Worm (Caenorhabditis elegans) whole organism, L1 larva: ENCODE data around the gene nhr-128.

Experiments
- C04F5.9 ChIP-seq: sonication (generic microtip); optimal IDR thresholded peaks from 2 replicates; lab custom pipeline; 2016; ENCODE audit warnings: missing genetic modification characterization, missing compliant biosample characterization
- C34B4.2 ChIP-seq: sonication (generic microtip); optimal IDR thresholded peaks from 2 replicates; lab custom pipeline; 2017; ENCODE audit warnings: mild to moderate bottlenecking, missing genetic modification characterization, missing compliant biosample characterization
- F16B12.6 ChIP-seq: fragments of 150-350 bp; optimal IDR thresholded peaks from 2 replicates; lab custom pipeline; 2014; ENCODE audit warnings: missing biosample characterization, missing genetic modification characterization
- Y116A8C.19 ChIP-seq: sonication (generic microtip); optimal IDR thresholded peaks from 2 replicates; lab custom pipeline; 2016; ENCODE audit warnings: missing compliant biosample characterization, missing genetic modification characterization, borderline replicate concordance
- alr-1 ChIP-seq: fragments of 200-800 bp; sonication (Bioruptor generic); optimal IDR thresholded peaks from 2 replicates; lab custom pipeline; 2018; ENCODE audit warnings: borderline replicate concordance, mild to moderate bottlenecking, missing genetic modification characterization, missing compliant biosample characterization
- aly-2 ChIP-seq: fragments of 150-350 bp; optimal IDR thresholded peaks from 2 replicates; lab custom pipeline; 2014; ENCODE audit warnings: missing biosample characterization, missing genetic modification characterization
- ama-1 ChIP-seq: fragments of 150-350 bp; optimal IDR thresholded peaks from 2 replicates; lab custom pipeline; 2014
- blmp-1 ChIP-seq: fragments of 150-350 bp; optimal IDR thresholded peaks from 2 replicates; lab custom pipeline; 2014; ENCODE audit warnings: missing biosample characterization, missing genetic modification characterization
- ceh-63 ChIP-seq: fragments of 200-800 bp; sonication (Bioruptor generic); optimal IDR thresholded peaks from 2 replicates; lab custom pipeline; 2018; ENCODE audit warnings: mild to moderate bottlenecking, missing genetic modification characterization, missing compliant biosample characterization
- ceh-82 ChIP-seq, 3 experiments: fragments of 150-350 bp in 1 of 3; sonication (generic microtip) in 2 of 3; optimal IDR thresholded peaks; 2 replicates each; lab custom pipeline; 2014 to 2017; ENCODE audit warnings: missing biosample characterization in 3 of 3, missing genetic modification characterization in 3 of 3
- ceh-90 ChIP-seq: sonication (generic microtip); optimal IDR thresholded peaks from 2 replicates; lab custom pipeline; 2016; ENCODE audit warnings: missing genetic modification characterization, missing compliant biosample characterization
- ces-1 ChIP-seq: fragments of 150-350 bp; optimal IDR thresholded peaks from 2 replicates; lab custom pipeline; 2014; ENCODE audit warnings: missing biosample characterization, missing genetic modification reagents, missing genetic modification characterization
- dpl-1 ChIP-seq, 3 experiments: fragments of 150-350 bp in 2 of 3; sonication (generic microtip) in 1 of 3; optimal IDR thresholded peaks; 2 replicates each; lab custom pipeline; 2014 to 2017; ENCODE audit warnings: missing biosample characterization in 3 of 3, missing genetic modification characterization in 3 of 3, missing genetic modification reagents in 3 of 3
- efl-3 ChIP-seq: fragments of 200-800 bp; sonication (Bioruptor generic); optimal IDR thresholded peaks from 2 replicates; lab custom pipeline; 2018; ENCODE audit warnings: mild to moderate bottlenecking, missing genetic modification characterization, missing compliant biosample characterization
- elt-2 ChIP-seq: sonication (generic microtip); optimal IDR thresholded peaks from 2 replicates; lab custom pipeline; 2016; ENCODE audit warnings: missing genetic modification characterization, mild to moderate bottlenecking, inconsistent platforms, missing compliant biosample characterization, missing genetic modification reagents
- fkh-10 ChIP-seq: sonication (generic microtip); optimal IDR thresholded peaks from 2 replicates; lab custom pipeline; 2017; ENCODE audit warnings: missing biosample characterization, missing genetic modification reagents, missing genetic modification characterization
- fkh-8 ChIP-seq: sonication (generic microtip); optimal IDR thresholded peaks from 2 replicates; lab custom pipeline; 2016; ENCODE audit warnings: mild to moderate bottlenecking, missing genetic modification characterization, missing compliant biosample characterization
- grh-1 ChIP-seq: fragments of 200-800 bp; sonication (Bioruptor generic); IDR thresholded peaks from 2 replicates; pipeline ENCODE4 v1.3.6; 2022; ENCODE audit warnings: missing genetic modification reagents, missing genetic modification characterization, missing compliant biosample characterization
- hlh-17 ChIP-seq: fragments of 200-800 bp; sonication (Bioruptor generic); optimal IDR thresholded peaks from 2 replicates; lab custom pipeline; 2018; ENCODE audit warnings: missing genetic modification characterization, mild to moderate bottlenecking, missing compliant biosample characterization, moderate library complexity, borderline replicate concordance
- hlh-4 ChIP-seq: sonication (generic microtip); optimal IDR thresholded peaks from 2 replicates; lab custom pipeline; 2016; ENCODE audit warnings: mild to moderate bottlenecking, missing genetic modification characterization, missing compliant biosample characterization
- hpl-2 ChIP-seq: fragments of 150-350 bp; optimal IDR thresholded peaks from 2 replicates; lab custom pipeline; 2014; ENCODE audit warnings: missing biosample characterization, missing genetic modification reagents, missing genetic modification characterization
- isw-1 ChIP-seq: fragments of 200-800 bp; sonication (Bioruptor generic); IDR thresholded peaks from 2 replicates; pipeline ENCODE4 v1.3.6; 2022; ENCODE audit warnings: missing genetic modification characterization, missing compliant biosample characterization
- lin-13 ChIP-seq: fragments of 150-350 bp; optimal IDR thresholded peaks from 2 replicates; lab custom pipeline; 2014; ENCODE audit warnings: missing biosample characterization, missing genetic modification reagents, missing genetic modification characterization
- lin-15B ChIP-seq: fragments of 150-350 bp; sonication (generic microtip); optimal IDR thresholded peaks from 3 replicates; lab custom pipeline; 2014; ENCODE audit warnings: missing biosample characterization, missing genetic modification characterization
- mab-9 ChIP-seq: fragments of 200-800 bp; sonication (Bioruptor generic); IDR thresholded peaks from 2 replicates; pipeline ENCODE4 v1.3.6; 2022; ENCODE audit warnings: missing genetic modification reagents, missing genetic modification characterization, missing compliant biosample characterization
- mdl-1 ChIP-seq, 2 experiments: fragments of 150-350 bp; optimal IDR thresholded peaks; 2 replicates each; lab custom pipeline; 2014 to 2017; ENCODE audit warnings: missing biosample characterization in 2 of 2, missing genetic modification characterization in 2 of 2, inconsistent platforms in 1 of 2
- mef-2 ChIP-seq: fragments of 150-350 bp; optimal IDR thresholded peaks from 2 replicates; lab custom pipeline; 2014; ENCODE audit warnings: missing biosample characterization, missing genetic modification characterization
- nhr-12 ChIP-seq: sonication (generic microtip); optimal IDR thresholded peaks from 2 replicates; lab custom pipeline; 2017; ENCODE audit warnings: missing biosample characterization, missing genetic modification characterization
- nhr-19 ChIP-seq: fragments of 200-800 bp; sonication (Bioruptor generic); conservative IDR thresholded peaks from 2 replicates; pipeline ENCODE4 v1.3.6; 2022; ENCODE audit warnings: missing genetic modification characterization, missing compliant biosample characterization
- nhr-20 ChIP-seq: sonication (generic microtip); optimal IDR thresholded peaks from 2 replicates; lab custom pipeline; 2016; ENCODE audit warnings: mild to moderate bottlenecking, missing genetic modification characterization, missing compliant biosample characterization
- nhr-237 ChIP-seq: fragments of 150-350 bp; optimal IDR thresholded peaks from 2 replicates; lab custom pipeline; 2014; ENCODE audit warnings: missing biosample characterization, missing genetic modification characterization
- nhr-28 ChIP-seq: fragments of 150-350 bp; optimal IDR thresholded peaks from 2 replicates; lab custom pipeline; 2014; ENCODE audit warnings: missing biosample characterization, missing genetic modification characterization
- nhr-47 ChIP-seq: sonication (generic microtip); optimal IDR thresholded peaks from 2 replicates; lab custom pipeline; 2016; ENCODE audit warnings: mild to moderate bottlenecking, missing genetic modification characterization, moderate library complexity, missing compliant biosample characterization
- nhr-76 ChIP-seq: sonication (generic microtip); optimal IDR thresholded peaks from 2 replicates; lab custom pipeline; 2017; ENCODE audit warnings: missing biosample characterization, missing genetic modification characterization
- nhr-84 ChIP-seq: sonication (generic microtip); optimal IDR thresholded peaks from 2 replicates; lab custom pipeline; 2017; ENCODE audit warnings: missing biosample characterization, missing genetic modification characterization
- nhr-85 ChIP-seq: sonication (generic microtip); peaks from one replicate; lab custom pipeline; 2016; ENCODE audit warnings: missing genetic modification characterization, inconsistent platforms, missing compliant biosample characterization
- pag-3 ChIP-seq: sonication (generic microtip); optimal IDR thresholded peaks from 2 replicates; lab custom pipeline; 2017; ENCODE audit warnings: missing genetic modification characterization, mild to moderate bottlenecking, missing compliant biosample characterization, antibody characterized with exemption, borderline replicate concordance; ENCODE audit not compliant: insufficient read depth
- skn-1 ChIP-seq: fragments of 150-350 bp; optimal IDR thresholded peaks from 2 replicates; lab custom pipeline; 2014; ENCODE audit warnings: missing biosample characterization, missing genetic modification characterization
- snu-23 ChIP-seq: sonication (generic microtip); optimal IDR thresholded peaks from 2 replicates; lab custom pipeline; 2016; ENCODE audit warnings: missing genetic modification characterization, missing compliant biosample characterization
- sox-4 ChIP-seq: sonication (generic microtip); optimal IDR thresholded peaks from 2 replicates; lab custom pipeline; 2016; ENCODE audit warnings: missing genetic modification characterization, missing compliant biosample characterization
- sptf-1 ChIP-seq: fragments of 150-350 bp; optimal IDR thresholded peaks from 2 replicates; lab custom pipeline; 2014; ENCODE audit warnings: missing biosample characterization, missing genetic modification characterization
- sup-37 ChIP-seq: fragments of 200-800 bp; sonication (Bioruptor generic); optimal IDR thresholded peaks from 2 replicates; lab custom pipeline; 2018; ENCODE audit warnings: mild to moderate bottlenecking, missing genetic modification characterization, missing compliant biosample characterization
- unc-30 ChIP-seq: sonication (generic microtip); optimal IDR thresholded peaks from 2 replicates; lab custom pipeline; 2017; ENCODE audit warnings: missing biosample characterization, missing genetic modification characterization
- unc-62 ChIP-seq: fragments of 150-350 bp; optimal IDR thresholded peaks from 2 replicates; lab custom pipeline; 2014; ENCODE audit warnings: missing biosample characterization, missing genetic modification reagents, missing genetic modification characterization
- unc-98 ChIP-seq: fragments of 200-800 bp; sonication (Bioruptor generic); IDR thresholded peaks from 2 replicates; pipeline ENCODE4 v1.3.6; 2022; ENCODE audit warnings: missing genetic modification characterization, missing compliant biosample characterization
- vab-15 ChIP-seq: sonication (generic microtip); optimal IDR thresholded peaks from 2 replicates; lab custom pipeline; 2017; ENCODE audit warnings: missing genotype, mild to moderate bottlenecking, missing genetic modification characterization, missing compliant biosample characterization
- xbp-1 ChIP-seq: sonication (generic microtip); optimal IDR thresholded peaks from 2 replicates; lab custom pipeline; 2016; ENCODE audit warnings: missing genetic modification characterization, missing compliant biosample characterization
- zip-4 ChIP-seq: fragments of 200-800 bp; sonication (Bioruptor generic); optimal IDR thresholded peaks from 2 replicates; lab custom pipeline; 2018; ENCODE audit warnings: mild to moderate bottlenecking, missing genetic modification characterization, moderate library complexity, missing compliant biosample characterization
- ztf-11 ChIP-seq, 2 experiments: sonication (generic microtip); optimal IDR thresholded peaks; 2 replicates each; lab custom pipeline; 2016 to 2017; ENCODE audit warnings: missing genetic modification characterization in 2 of 2, missing biosample characterization in 1 of 2, missing compliant biosample characterization in 1 of 2
- ztf-4 ChIP-seq: fragments of 150-350 bp; optimal IDR thresholded peaks from 2 replicates; lab custom pipeline; 2014; ENCODE audit warnings: missing biosample characterization, missing genetic modification characterization

The nhr-128 gene

ce11 chrV:2244751-2245150 is 22.9 kb downstream of the nhr-128 start, which contains the start of gene cyp-33C5 (continued):
- no peak for TF ChIP-seq mdl-1 (tag; optimal IDR thresholded peaks at IDR 0.05; lab: Kevin White, UChicago)
- TF ChIP-seq fkh-10 (GFP tag; lab: Kevin White, UChicago) = no peak
- TF ChIP-seq nhr-76 (tag; lab: Kevin White, UChicago) = no peak
- no peak for TF ChIP-seq C04F5.9 (tag; lab: Kevin White, UChicago)
- no peak for TF ChIP-seq nhr-237 (tag; lab: Kevin White, UChicago)
- TF ChIP-seq isw-1 (GFP tag; lab: Robert Waterston, UW) = no peak
- no peak for TF ChIP-seq nhr-47 (tag; lab: Kevin White, UChicago)
- TF ChIP-seq nhr-19 (GFP tag; lab: Robert Waterston, UW) = no peak; the same call in 1 of the 2 replicates
- no peak for TF ChIP-seq lin-13 (GFP tag; lab: Kevin White, UChicago)
- no peak for TF ChIP-seq xbp-1
- TF ChIP-seq ztf-11 (tag; optimal IDR thresholded peaks at IDR 0.05; lab: Kevin White, UChicago) = no peak
- TF ChIP-seq nhr-84 (tag; lab: Kevin White, UChicago) = no peak
- no peak for TF ChIP-seq ama-1 (lab: Kevin White, UChicago)
- TF ChIP-seq snu-23 (GFP tag; lab: Kevin White, UChicago) = peak; percentile 29
- TF ChIP-seq grh-1 (GFP tag; lab: Robert Waterston, UW) = no peak
- TF ChIP-seq blmp-1 (tag; lab: Kevin White, UChicago) = peak; percentile 62
- no peak for TF ChIP-seq hpl-2 (GFP tag; lab: Kevin White, UChicago)
- no peak for TF ChIP-seq aly-2 (tag; lab: Kevin White, UChicago)
- TF ChIP-seq fkh-8 = no peak
- no peak for TF ChIP-seq pag-3
- TF ChIP-seq mab-9 (GFP tag; lab: Robert Waterston, UW) = no peak
- no peak for TF ChIP-seq hlh-17
- TF ChIP-seq C34B4.2 (tag; lab: Kevin White, UChicago) = no peak
- no peak for TF ChIP-seq mef-2 (tag; lab: Kevin White, UChicago)
- no peak for TF ChIP-seq alr-1
- TF ChIP-seq ceh-82 (tag; optimal IDR thresholded peaks at IDR 0.05; lab: Kevin White, UChicago) = peak in 1 of 3 experiments; percentile 17
- TF ChIP-seq ceh-90 (tag; lab: Kevin White, UChicago) = no peak
- TF ChIP-seq unc-30 (tag; lab: Kevin White, UChicago) = no peak
- TF ChIP-seq ces-1 = no peak
- TF ChIP-seq dpl-1 (GFP tag; optimal IDR thresholded peaks at IDR 0.05; lab: Kevin White, UChicago) = no peak
- no peak for TF ChIP-seq hlh-4 (tag; lab: Kevin White, UChicago)
- TF ChIP-seq unc-62 (GFP tag; lab: Kevin White, UChicago) = no peak
- no peak for TF ChIP-seq F16B12.6 (tag; lab: Kevin White, UChicago)
- no peak for TF ChIP-seq vab-15 (tag; lab: Kevin White, UChicago)
- no peak for TF ChIP-seq sup-37 (GFP tag; lab: Kevin White, UChicago)
- TF ChIP-seq skn-1 (tag; lab: Kevin White, UChicago) = no peak
- TF ChIP-seq sptf-1 (tag; lab: Kevin White, UChicago) = no peak
- no peak for TF ChIP-seq efl-3 (GFP tag; lab: Kevin White, UChicago)
- TF ChIP-seq nhr-28 = no peak
- TF ChIP-seq nhr-85 (tag; lab: Kevin White, UChicago) = peak; percentile 67
- no peak for TF ChIP-seq Y116A8C.19
- TF ChIP-seq nhr-12 = no peak
- peak; percentile 75 for TF ChIP-seq nhr-20 (tag; lab: Kevin White, UChicago)
- no peak for TF ChIP-seq ztf-4 (tag; lab: Kevin White, UChicago)
- TF ChIP-seq lin-15B = no peak
- peak; percentile 11 for TF ChIP-seq elt-2
- no peak for TF ChIP-seq sox-4
- TF ChIP-seq unc-98 (GFP tag; lab: Robert Waterston, UW) = no peak
- no peak for TF ChIP-seq zip-4 (GFP tag; lab: Kevin White, UChicago)
- TF ChIP-seq ceh-63 (GFP tag; lab: Kevin White, UChicago) = no peak
